Worm (Caenorhabditis elegans) whole organism, young adult: ENCODE measurements around the gene srw-13.

Experiments
- B0019.2 ChIP-seq: fragments of 200-800 bp; sonication (Bioruptor generic); conservative IDR thresholded peaks from 2 replicates; pipeline ENCODE4 v1.3.6; 2022; ENCODE audit warnings: missing genetic modification reagents, missing genetic modification characterization, missing compliant biosample characterization
- B0035.1 ChIP-seq: sonication (generic microtip); optimal IDR thresholded peaks from 2 replicates; lab custom pipeline; 2016; ENCODE audit warnings: missing genetic modification characterization, mild to moderate bottlenecking, missing compliant biosample characterization, missing genotype, missing genetic modification reagents
- B0261.1 ChIP-seq: sonication (generic microtip); optimal IDR thresholded peaks from 2 replicates; lab custom pipeline; 2016; ENCODE audit warnings: mild to moderate bottlenecking, missing genetic modification characterization, moderate library complexity, missing compliant biosample characterization
- F22D6.2 ChIP-seq: sonication (generic microtip); optimal IDR thresholded peaks from 2 replicates; lab custom pipeline; 2016; ENCODE audit warnings: mild to moderate bottlenecking, missing genetic modification characterization, missing compliant biosample characterization
- F55B11.4 ChIP-seq: sonication (generic microtip); optimal IDR thresholded peaks from 2 replicates; lab custom pipeline; 2016; ENCODE audit warnings: missing compliant biosample characterization, missing genetic modification characterization, borderline replicate concordance; ENCODE audit not compliant: insufficient read depth
- K12H6.12 ChIP-seq: fragments of 200-800 bp; sonication (Bioruptor generic); optimal IDR thresholded peaks from 2 replicates; lab custom pipeline; 2018; ENCODE audit warnings: mild to moderate bottlenecking, missing genetic modification characterization, missing compliant biosample characterization
- Y79H2A.3 ChIP-seq: fragments of 200-800 bp; sonication (Bioruptor generic); conservative IDR thresholded peaks from 2 replicates; pipeline ENCODE4 v1.3.6; 2022; ENCODE audit warnings: missing genetic modification reagents, missing genetic modification characterization, missing compliant biosample characterization
- ama-1 ChIP-seq, 3 experiments: fragments of 150-350 bp in 1 of 3; sonication (generic microtip) in 2 of 3; optimal IDR thresholded peaks; 2 replicates each; lab custom pipeline; 2014 to 2018; ENCODE audit warnings: missing biosample characterization in 2 of 3, missing genetic modification characterization in 2 of 3, missing genetic modification reagents in 2 of 3
- aptf-3 ChIP-seq: fragments of 200-800 bp; sonication (Bioruptor generic); IDR thresholded peaks from 2 replicates; pipeline ENCODE4 v1.3.6; 2022; ENCODE audit warnings: missing genetic modification characterization, missing compliant biosample characterization
- atf-7 ChIP-seq: sonication (generic microtip); optimal IDR thresholded peaks from 2 replicates; lab custom pipeline; 2017; ENCODE audit warnings: mild to moderate bottlenecking, missing genetic modification characterization, missing compliant biosample characterization
- athp-1 ChIP-seq: sonication (generic microtip); optimal IDR thresholded peaks from 2 replicates; lab custom pipeline; 2017; ENCODE audit warnings: mild to moderate bottlenecking, missing genetic modification characterization, missing compliant biosample characterization
- attf-5 ChIP-seq: fragments of 200-800 bp; sonication (Bioruptor generic); optimal IDR thresholded peaks from 2 replicates; lab custom pipeline; 2018; ENCODE audit warnings: mild to moderate bottlenecking, missing genetic modification characterization, missing compliant biosample characterization
- bed-2 ChIP-seq: fragments of 200-800 bp; sonication (Bioruptor generic); IDR thresholded peaks from 2 replicates; pipeline ENCODE4 v1.3.6; 2022; ENCODE audit warnings: missing genetic modification reagents, missing genetic modification characterization, missing compliant biosample characterization
- ccch-3 ChIP-seq: fragments of 200-800 bp; sonication (Bioruptor generic); optimal IDR thresholded peaks from 2 replicates; lab custom pipeline; 2018; ENCODE audit warnings: mild to moderate bottlenecking, missing genetic modification characterization, missing compliant biosample characterization
- cebp-1 ChIP-seq, 2 experiments: fragments of 200-800 bp in 1 of 2; sonication (Bioruptor generic) in 1 of 2; sonication (generic microtip) in 1 of 2; IDR thresholded peaks in 1 of 2; optimal IDR thresholded peaks in 1 of 2; 2 replicates each; pipeline versions ENCODE4 v1.3.6 to Lab custom; 2017 to 2022; ENCODE audit warnings: missing compliant biosample characterization in 2 of 2, missing genetic modification characterization in 2 of 2, mild to moderate bottlenecking in 1 of 2, missing genetic modification reagents in 1 of 2, moderate library complexity in 1 of 2
- ceh-58 ChIP-seq: fragments of 200-800 bp; sonication (Bioruptor generic); IDR thresholded peaks from 2 replicates; pipeline ENCODE4 v1.3.6; 2022; ENCODE audit warnings: missing genetic modification characterization, missing compliant biosample characterization
- ceh-91 ChIP-seq: fragments of 200-800 bp; sonication (Bioruptor generic); IDR thresholded peaks from 2 replicates; pipeline ENCODE4 v1.3.6; 2022; ENCODE audit warnings: missing genetic modification reagents, missing genetic modification characterization, missing compliant biosample characterization
- chd-7 ChIP-seq: sonication (generic microtip); optimal IDR thresholded peaks from 2 replicates; lab custom pipeline; 2016; ENCODE audit warnings: mild to moderate bottlenecking, missing genetic modification characterization, moderate library complexity, missing compliant biosample characterization
- efl-1 ChIP-seq: fragments of 150-350 bp; optimal IDR thresholded peaks from 2 replicates; lab custom pipeline; 2014; ENCODE audit warnings: missing biosample characterization, missing genetic modification reagents, missing genetic modification characterization
- egrh-3 ChIP-seq: fragments of 200-800 bp; sonication (Bioruptor generic); IDR thresholded peaks from 2 replicates; pipeline ENCODE4 v1.3.6; 2022; ENCODE audit warnings: missing genetic modification reagents, missing genetic modification characterization, missing compliant biosample characterization
- ets-4 ChIP-seq: fragments of 200-800 bp; sonication (Bioruptor generic); optimal IDR thresholded peaks from 2 replicates; lab custom pipeline; 2018; ENCODE audit warnings: mild to moderate bottlenecking, missing genetic modification characterization, missing compliant biosample characterization
- gei-17 ChIP-seq: fragments of 200-800 bp; sonication (Bioruptor generic); optimal IDR thresholded peaks from 2 replicates; lab custom pipeline; 2018; ENCODE audit warnings: mild to moderate bottlenecking, missing genetic modification characterization, missing compliant biosample characterization
- hlh-26 ChIP-seq: fragments of 200-800 bp; sonication (Bioruptor generic); conservative IDR thresholded peaks from 2 replicates; pipeline ENCODE4 v1.3.6; 2022; ENCODE audit warnings: missing genetic modification reagents, missing genetic modification characterization, missing compliant biosample characterization
- hmg-1.2 ChIP-seq: fragments of 200-800 bp; sonication (Bioruptor generic); IDR thresholded peaks from 2 replicates; pipeline ENCODE4 v1.3.6; 2022; ENCODE audit warnings: missing genetic modification reagents, missing genetic modification characterization, missing compliant biosample characterization
- let-607 ChIP-seq, 2 experiments: fragments of 200-800 bp in 1 of 2; sonication (Bioruptor generic) in 1 of 2; sonication (generic microtip) in 1 of 2; optimal IDR thresholded peaks; 2 replicates each; lab custom pipeline; 2016 to 2018; ENCODE audit warnings: mild to moderate bottlenecking in 2 of 2, missing compliant biosample characterization in 2 of 2, missing genetic modification characterization in 2 of 2, moderate library complexity in 2 of 2, missing genotype in 1 of 2
- lin-26 ChIP-seq: fragments of 200-800 bp; sonication (Bioruptor generic); IDR thresholded peaks from 2 replicates; pipeline ENCODE4 v1.3.6; 2022; ENCODE audit warnings: missing genetic modification reagents, missing genetic modification characterization, missing compliant biosample characterization
- lin-40 ChIP-seq: sonication (generic microtip); optimal IDR thresholded peaks from 2 replicates; lab custom pipeline; 2016; ENCODE audit warnings: missing genetic modification characterization, mild to moderate bottlenecking, missing compliant biosample characterization, missing genotype, missing genetic modification reagents
- lsy-27 ChIP-seq: sonication (generic microtip); optimal IDR thresholded peaks from 2 replicates; lab custom pipeline; 2017; ENCODE audit warnings: missing genetic modification characterization, mild to moderate bottlenecking, missing compliant biosample characterization, antibody characterized with exemption, missing genotype, borderline replicate concordance; ENCODE audit not compliant: insufficient read depth
- madf-10 ChIP-seq: sonication (generic microtip); optimal IDR thresholded peaks from 2 replicates; lab custom pipeline; 2016; ENCODE audit warnings: mild to moderate bottlenecking, missing genetic modification characterization, missing compliant biosample characterization
- mes-4 ChIP-seq: sonication (generic microtip); optimal IDR thresholded peaks from 2 replicates; lab custom pipeline; 2016; ENCODE audit warnings: missing genotype, missing genetic modification characterization, missing compliant biosample characterization
- mxl-1 ChIP-seq: sonication (generic microtip); optimal IDR thresholded peaks from 2 replicates; lab custom pipeline; 2016; ENCODE audit warnings: missing genetic modification characterization, missing compliant biosample characterization
- nfya-1 ChIP-seq: sonication (generic microtip); optimal IDR thresholded peaks from 2 replicates; lab custom pipeline; 2017; ENCODE audit warnings: antibody characterized with exemption, missing compliant biosample characterization, missing genetic modification characterization, borderline replicate concordance; ENCODE audit not compliant: insufficient read depth
- nfya-2 ChIP-seq: fragments of 200-800 bp; sonication (Bioruptor generic); IDR thresholded peaks from 2 replicates; pipeline ENCODE4 v1.3.6; 2022; ENCODE audit warnings: missing genetic modification reagents, missing genetic modification characterization, missing compliant biosample characterization
- nfyb-1 ChIP-seq: fragments of 200-800 bp; sonication (Bioruptor generic); IDR thresholded peaks from 2 replicates; pipeline ENCODE4 v1.3.6; 2022; ENCODE audit warnings: missing genetic modification reagents, missing genetic modification characterization, missing compliant biosample characterization
- nhr-120 ChIP-seq: fragments of 200-800 bp; sonication (Bioruptor generic); IDR thresholded peaks from 2 replicates; pipeline ENCODE4 v1.3.6; 2022; ENCODE audit warnings: missing genetic modification characterization, missing compliant biosample characterization
- nhr-179 ChIP-seq: sonication (generic microtip); optimal IDR thresholded peaks from 2 replicates; lab custom pipeline; 2016; ENCODE audit warnings: mild to moderate bottlenecking, missing genetic modification characterization, missing compliant biosample characterization
- nhr-27 ChIP-seq: fragments of 200-800 bp; sonication (Bioruptor generic); optimal IDR thresholded peaks from 2 replicates; lab custom pipeline; 2018; ENCODE audit warnings: mild to moderate bottlenecking, missing genetic modification characterization, moderate library complexity, missing compliant biosample characterization
- nhr-80 ChIP-seq: sonication (generic microtip); optimal IDR thresholded peaks from 2 replicates; lab custom pipeline; 2016; ENCODE audit warnings: missing genetic modification characterization, missing compliant biosample characterization
- nhr-90 ChIP-seq: sonication (generic microtip); optimal IDR thresholded peaks from 2 replicates; lab custom pipeline; 2016; ENCODE audit warnings: missing genotype, mild to moderate bottlenecking, missing genetic modification characterization, missing compliant biosample characterization
- sdz-38 ChIP-seq: sonication (generic microtip); optimal IDR thresholded peaks from 2 replicates; lab custom pipeline; 2016; ENCODE audit warnings: missing genotype, missing genetic modification characterization, missing compliant biosample characterization
- snpc-3.4 ChIP-seq: sonication (generic microtip); optimal IDR thresholded peaks from 2 replicates; lab custom pipeline; 2017; ENCODE audit warnings: missing genetic modification characterization, mild to moderate bottlenecking, missing compliant biosample characterization, antibody characterized with exemption, moderate library complexity, missing genotype, missing genetic modification reagents
- xnd-1 ChIP-seq: sonication (generic microtip); optimal IDR thresholded peaks from 2 replicates; lab custom pipeline; 2016; ENCODE audit warnings: missing genotype, missing genetic modification reagents, missing genetic modification characterization, missing compliant biosample characterization
- ztf-25 ChIP-seq: fragments of 200-800 bp; sonication (Bioruptor generic); IDR thresholded peaks from 2 replicates; pipeline ENCODE4 v1.3.6; 2022; ENCODE audit warnings: missing genetic modification reagents, missing genetic modification characterization, missing compliant biosample characterization

The srw-13 gene

ce11 chrV:15192377-15192776 is 39.9 kb upstream of the srw-13 start, which contains the start of gene plc-2:
Gene plc-2, plus strand, starts transcription at chrV:15192572.
- TF ChIP-seq nhr-90 (tag; lab: Kevin White, UChicago) (peak; percentile 21), ets-4 (GFP tag; lab: Kevin White, UChicago) (peak; percentile 25), let-607 (tag; optimal IDR thresholded peaks at IDR 0.05; lab: Kevin White, UChicago) (peak; percentile 12 to 14), attf-5 (GFP tag; lab: Kevin White, UChicago) (peak; percentile 5), nhr-120 (GFP tag; lab: Robert Waterston, UW) (no peak), nfyb-1 (GFP tag; lab: Robert Waterston, UW) (0 out of 2 replicates have a peak, but pooled peaks have one; percentile 44), nhr-80 (tag; lab: Kevin White, UChicago) (peak; percentile 80), hmg-1.2 (peak; percentile 11; the same call in 1 of the 2 replicates), ztf-25 (GFP tag; lab: Robert Waterston, UW) (no peak), B0261.1 (no peak), nfya-2 (GFP tag; lab: Robert Waterston, UW) (no peak), chd-7 (tag; lab: Kevin White, UChicago) (no peak), gei-17 (GFP tag; lab: Kevin White, UChicago) (no peak), F22D6.2 (tag; lab: Kevin White, UChicago) (no peak), cebp-1 (GFP tag; IDR thresholded peaks at IDR 0.05; lab: Robert Waterston, UW) (no peak), cebp-1 (tag; optimal IDR thresholded peaks at IDR 0.05; lab: Kevin White, UChicago) (peak; percentile 14)

- TF ChIP-seq athp-1 (tag; lab: Kevin White, UChicago) (no peak), nhr-179 (no peak), atf-7 (tag; lab: Kevin White, UChicago) (no peak), lin-26 (GFP tag; lab: Robert Waterston, UW) (no peak)
Measured at ce11 chrV:15193909-15194308, 38.4 kb upstream of the srw-13 start, which contains the start of gene Y75B12B.13. Gene Y75B12B.13, minus strand, starts transcription at chrV:15194009.

ce11 chrV:15197955-15198354 is 34.3 kb upstream of the srw-13 start, which contains the start of gene srw-1:
Gene srw-1, plus strand, starts transcription at chrV:15198255.
- no peak for TF ChIP-seq Y79H2A.3 (GFP tag; lab: Robert Waterston, UW)
- TF ChIP-seq hlh-26 (GFP tag; lab: Robert Waterston, UW): no peak
- TF ChIP-seq cebp-1 (GFP tag; IDR thresholded peaks at IDR 0.05; lab: Robert Waterston, UW): no peak
- no peak for TF ChIP-seq cebp-1 (tag; optimal IDR thresholded peaks at IDR 0.05; lab: Kevin White, UChicago)
- no peak for TF ChIP-seq madf-10 (tag; lab: Kevin White, UChicago)
- no peak for TF ChIP-seq B0019.2
- no peak for TF ChIP-seq ccch-3 (GFP tag; lab: Kevin White, UChicago)
- no peak for TF ChIP-seq lin-40
- TF ChIP-seq lsy-27: no peak
- no peak for TF ChIP-seq mxl-1 (tag; lab: Kevin White, UChicago)
- no peak for TF ChIP-seq snpc-3.4 (tag; lab: Kevin White, UChicago)
- TF ChIP-seq sdz-38 (tag; lab: Kevin White, UChicago): no peak

- TF ChIP-seq egrh-3 (GFP tag; lab: Robert Waterston, UW): no peak
- no peak for TF ChIP-seq nhr-120 (GFP tag; lab: Robert Waterston, UW)
- TF ChIP-seq nhr-27: no peak
- TF ChIP-seq nfya-1: no peak
- no peak for TF ChIP-seq cebp-1 (GFP tag; IDR thresholded peaks at IDR 0.05; lab: Robert Waterston, UW)
- no peak for TF ChIP-seq cebp-1 (tag; optimal IDR thresholded peaks at IDR 0.05; lab: Kevin White, UChicago)
- no peak for TF ChIP-seq ztf-25 (GFP tag; lab: Robert Waterston, UW)
- no peak for TF ChIP-seq bed-2 (GFP tag; lab: Robert Waterston, UW)
- TF ChIP-seq ceh-58: no peak
- no peak for TF ChIP-seq xnd-1 (tag; lab: Kevin White, UChicago)
- no peak for TF ChIP-seq efl-1 (GFP tag; lab: Kevin White, UChicago)
- no peak for TF ChIP-seq mes-4 (tag; lab: Kevin White, UChicago)
- TF ChIP-seq aptf-3 (GFP tag; lab: Robert Waterston, UW): no peak
- no peak for TF ChIP-seq F55B11.4 (tag; lab: Kevin White, UChicago)
- TF ChIP-seq K12H6.12 (tag; lab: Kevin White, UChicago): no peak
- no peak for TF ChIP-seq ccch-3 (GFP tag; lab: Kevin White, UChicago)
- TF ChIP-seq B0035.1: no peak
- no peak for TF ChIP-seq ama-1 (optimal IDR thresholded peaks at IDR 0.05; lab: Kevin White, UChicago)
- no peak for TF ChIP-seq ama-1 (GFP tag; optimal IDR thresholded peaks at IDR 0.05; lab: Kevin White, UChicago)
- no peak for TF ChIP-seq ceh-91 (GFP tag; lab: Robert Waterston, UW)
Measured at ce11 chrV:15199768-15200167, 32.5 kb upstream of the srw-13 start, which contains the start of gene Y75B12B.10. Gene Y75B12B.10, plus strand, starts transcription at chrV:15200068.
